Worm (Caenorhabditis elegans): ENCODE measurements around the gene Y57G11C.33.

ce11 chrIV:14704952-14705351, 48.1 kb downstream of the Y57G11C.33 start:
- TF ChIP-seq pes-1 (GFP tag; IDR thresholded peaks at IDR 0.05) (no peak), sea-1 (GFP tag; conservative IDR thresholded peaks at IDR 0.05) (no peak), ama-1 (optimal IDR thresholded peaks at IDR 0.05) (no peak), B0310.2 (tag; optimal IDR thresholded peaks at IDR 0.05) (no peak), ceh-13 (GFP tag; optimal IDR thresholded peaks at IDR 0.05) (no peak), tbx-37 (GFP tag; conservative IDR thresholded peaks at IDR 0.05) (no peak), aly-1 (tag; optimal IDR thresholded peaks at IDR 0.05) (no peak), F13C5.2 (tag; optimal IDR thresholded peaks at IDR 0.05) (no peak), hmg-4 (GFP tag; optimal IDR thresholded peaks at IDR 0.05) (no peak), hmbx-1 (tag; optimal IDR thresholded peaks at IDR 0.05) (no peak), ets-7 (tag; optimal IDR thresholded peaks at IDR 0.05) (no peak)

Data from whole organism, early embryonic.